Worm (Caenorhabditis elegans) whole organism, late embryonic: ENCODE results near the gene rme-1.

Source experiments
- elt-4 ChIP-seq: sonication (generic microtip); optimal IDR thresholded peaks from 2 replicates; lab custom pipeline; 2016; ENCODE audit warnings: missing genetic modification characterization, missing compliant biosample characterization
- pha-4 ChIP-seq: fragments of 150-350 bp; optimal IDR thresholded peaks from 2 replicates; lab custom pipeline; 2018; ENCODE audit warnings: missing biosample characterization, missing genetic modification reagents, missing genetic modification characterization

- TF ChIP-seq pha-4 (tag; lab: Kevin White, UChicago) (no peak), elt-4 (tag; lab: Kevin White, UChicago) (no peak)
Measured at ce11 chrV:6232886-6233285, 24.2 kb downstream of the rme-1 start.
